Worm (Caenorhabditis elegans): Measurements from ENCODE around the gene F13A7.7.

ce11 chrV:16419769-16420168 lies 36.1 kb upstream of the F13A7.7 start, which contains the start of gene F26D2.16:
- no peak for TF ChIP-seq ama-1 (optimal IDR thresholded peaks at IDR 0.05)
- no peak for TF ChIP-seq nhr-11 (tag; optimal IDR thresholded peaks at IDR 0.05)
- no peak for TF ChIP-seq nhr-23 (tag; optimal IDR thresholded peaks at IDR 0.05)
- TF ChIP-seq ceh-16 (tag; optimal IDR thresholded peaks at IDR 0.05) = no peak
- TF ChIP-seq unc-39 (tag; optimal IDR thresholded peaks at IDR 0.05) = no peak
- no peak for TF ChIP-seq fos-1 (tag; optimal IDR thresholded peaks at IDR 0.05)
- no peak for TF ChIP-seq ztf-1 (GFP tag; conservative IDR thresholded peaks at IDR 0.05)
- TF ChIP-seq nhr-25 (tag; optimal IDR thresholded peaks at IDR 0.05) = no peak
- TF ChIP-seq nhr-21 (tag; optimal IDR thresholded peaks at IDR 0.05) = no peak
- TF ChIP-seq egl-27 (tag; optimal IDR thresholded peaks at IDR 0.05) = no peak
- TF ChIP-seq elt-3 (tag; optimal IDR thresholded peaks at IDR 0.05) = no peak
